Worm (Caenorhabditis elegans) whole organism, L4/young adult: ENCODE results near the gene T23B7.2.

Experiments
- W03F9.2 ChIP-seq: fragments of 150-350 bp; optimal IDR thresholded peaks from 2 replicates; lab custom pipeline; 2014; ENCODE audit warnings: missing biosample characterization, missing genetic modification characterization
- him-1 ChIP-seq: sonication (generic microtip); optimal IDR thresholded peaks from 2 replicates; lab custom pipeline; 2016; ENCODE audit warnings: missing genotype, missing genetic modification reagents, missing genetic modification characterization, missing compliant biosample characterization

DNA sequence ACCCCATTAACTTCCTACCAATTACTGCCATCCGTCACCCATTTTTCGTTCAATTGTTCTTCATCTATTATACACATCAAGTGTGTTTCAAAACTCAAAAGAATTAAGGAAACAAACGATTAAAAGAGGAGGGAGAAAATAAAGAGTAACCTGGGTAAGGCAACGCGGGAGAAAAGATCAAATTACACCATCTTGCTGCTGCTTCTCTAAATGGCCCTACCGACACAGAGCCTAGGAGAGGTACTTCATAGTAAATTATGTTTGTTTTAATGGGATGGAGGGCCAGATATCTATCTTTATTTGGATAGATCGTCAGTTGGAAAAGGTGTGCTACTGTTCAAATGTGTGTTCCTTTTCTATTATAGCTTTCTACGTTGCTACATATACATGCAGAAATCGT lies 26.7 kb downstream of the T23B7.2 start:
- TF ChIP-seq W03F9.2 (tag; lab: Kevin White, UChicago), result no peak
- TF ChIP-seq him-1, result no peak
